Worm (Caenorhabditis elegans): ENCODE data around the gene H28G03.2.

DNA sequence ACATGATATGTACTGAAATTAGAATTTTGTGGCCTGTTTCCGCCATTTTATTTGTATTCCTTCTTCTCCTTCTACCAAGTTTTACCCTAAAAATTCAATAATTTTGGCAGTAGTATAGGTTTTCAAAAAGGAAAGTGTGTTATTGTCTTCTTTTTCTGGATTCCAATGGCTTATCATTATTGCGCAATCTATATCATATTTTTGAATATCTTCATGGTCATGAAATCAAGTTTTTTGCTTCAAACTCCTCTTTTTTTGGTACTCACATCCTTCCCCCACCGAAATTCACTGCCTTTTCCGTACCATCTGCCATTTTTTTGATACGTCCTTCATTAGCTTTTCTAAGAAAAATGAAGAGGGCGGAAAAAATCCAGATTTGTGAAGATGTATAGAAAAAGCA is 43.2 kb downstream of the H28G03.2 start:
- TF ChIP-seq unc-62 (GFP tag; optimal IDR thresholded peaks at IDR 0.05) (no peak), ztf-11 (tag; optimal IDR thresholded peaks at IDR 0.05) (no peak), lsy-2 (tag; optimal IDR thresholded peaks at IDR 0.05) (no peak), ces-1 (GFP tag; optimal IDR thresholded peaks at IDR 0.05) (no peak), elt-1 (tag; optimal IDR thresholded peaks at IDR 0.05; ENCODE audit: borderline replicate concordance, insufficient read depth) (no peak), snpc-4 (tag; optimal IDR thresholded peaks at IDR 0.05) (no peak), flh-1 (GFP tag; optimal IDR thresholded peaks at IDR 0.05) (no peak), mep-1 (tag; optimal IDR thresholded peaks at IDR 0.05) (no peak), pha-4 (tag; optimal IDR thresholded peaks at IDR 0.05) (no peak), nhr-237 (tag; optimal IDR thresholded peaks at IDR 0.05) (no peak), nhr-28 (tag; optimal IDR thresholded peaks at IDR 0.05) (no peak)
